Fruit fly (Drosophila melanogaster) whole organism, adult: ENCODE data around the gene CG4186.

ENCODE experiments used
- CG11617 ChIP-seq: fragments of 200-800 bp; sonication (Bioruptor generic); optimal IDR thresholded peaks from 2 replicates; lab custom pipeline; 2017; ENCODE audit warnings: mild to moderate bottlenecking, missing biosample characterization, missing genetic modification reagents, missing genetic modification characterization
- CG12768 ChIP-seq: fragments of 200-800 bp; sonication (Bioruptor generic); optimal IDR thresholded peaks from 2 replicates; lab custom pipeline; 2017; ENCODE audit warnings: missing biosample characterization, missing genetic modification characterization, mild to moderate bottlenecking, moderate library complexity, missing genetic modification reagents
- CG14711 ChIP-seq: fragments of 200-800 bp; sonication (Bioruptor generic); optimal IDR thresholded peaks from 2 replicates; lab custom pipeline; 2018; ENCODE audit warnings: missing biosample characterization, mild to moderate bottlenecking, missing genetic modification characterization, moderate library complexity
- CG1620 ChIP-seq: fragments of 200-800 bp; sonication (Bioruptor generic); optimal IDR thresholded peaks from 2 replicates; lab custom pipeline; 2016; ENCODE audit warnings: missing biosample characterization, missing genetic modification characterization
- CG33017 ChIP-seq: fragments of 200-800 bp; sonication (Bioruptor generic); optimal IDR thresholded peaks from 2 replicates; lab custom pipeline; 2018; ENCODE audit warnings: missing biosample characterization, mild to moderate bottlenecking, missing genetic modification characterization, moderate library complexity
- CG5204 ChIP-seq: fragments of 200-800 bp; sonication (Bioruptor generic); optimal IDR thresholded peaks from 2 replicates; lab custom pipeline; 2016; ENCODE audit warnings: missing biosample characterization, missing genetic modification characterization
- CG7045 ChIP-seq: fragments of 200-800 bp; sonication (Bioruptor generic); optimal IDR thresholded peaks from 2 replicates; lab custom pipeline; 2017; ENCODE audit warnings: missing biosample characterization, mild to moderate bottlenecking, missing genetic modification characterization
- CG7101 ChIP-seq: fragments of 200-800 bp; sonication (Bioruptor generic); optimal IDR thresholded peaks from 2 replicates; lab custom pipeline; 2018; ENCODE audit warnings: missing biosample characterization, mild to moderate bottlenecking, missing genetic modification characterization, moderate library complexity
- Clk ChIP-seq: fragments of 200-800 bp; sonication (Bioruptor generic); optimal IDR thresholded peaks from 2 replicates; lab custom pipeline; 2017; ENCODE audit warnings: missing biosample characterization, missing genetic modification characterization
- Crg-1 ChIP-seq: fragments of 200-800 bp; sonication (Bioruptor generic); optimal IDR thresholded peaks from 2 replicates; lab custom pipeline; 2016; ENCODE audit warnings: missing biosample characterization, missing genetic modification characterization
- Hr96 ChIP-seq: fragments of 200-800 bp; sonication (Bioruptor generic); optimal IDR thresholded peaks from 2 replicates; lab custom pipeline; 2016; ENCODE audit warnings: missing biosample characterization, missing genetic modification characterization
- Mnt ChIP-seq: fragments of 200-800 bp; sonication (Bioruptor generic); optimal IDR thresholded peaks from 2 replicates; lab custom pipeline; 2016; ENCODE audit warnings: missing biosample characterization, mild to moderate bottlenecking, missing genetic modification characterization
- bab1 ChIP-seq: fragments of 200-800 bp; sonication (Bioruptor generic); optimal IDR thresholded peaks from 3 replicates; lab custom pipeline; 2019; ENCODE audit warnings: missing biosample characterization, mild to moderate bottlenecking, missing genetic modification characterization, moderate library complexity
- cic ChIP-seq: fragments of 200-800 bp; sonication (Bioruptor generic); optimal IDR thresholded peaks from 2 replicates; lab custom pipeline; 2017; ENCODE audit warnings: missing biosample characterization, mild to moderate bottlenecking, missing genetic modification characterization, moderate library complexity
- cnc ChIP-seq, 2 experiments: fragments of >200 bp; optimal IDR thresholded peaks; 2 replicates each; lab custom pipeline; 2017
- kay ChIP-seq: fragments of 200-800 bp; sonication (Bioruptor generic); peaks from one replicate; lab custom pipeline; 2016; ENCODE audit warnings: missing biosample characterization, missing genetic modification characterization, borderline replicate concordance
- ovo ChIP-seq: fragments of 200-800 bp; sonication (Bioruptor generic); optimal IDR thresholded peaks from 2 replicates; lab custom pipeline; 2016; ENCODE audit warnings: missing biosample characterization, missing genetic modification characterization
- pad ChIP-seq: fragments of 200-800 bp; sonication (Bioruptor generic); optimal IDR thresholded peaks from 3 replicates; lab custom pipeline; 2017; ENCODE audit warnings: missing biosample characterization, missing genetic modification characterization, mild to moderate bottlenecking, moderate library complexity, missing genetic modification reagents
- tj ChIP-seq: fragments of 200-800 bp; sonication (Bioruptor generic); optimal IDR thresholded peaks from 3 replicates; lab custom pipeline; 2017; ENCODE audit warnings: missing biosample characterization, mild to moderate bottlenecking, missing genetic modification characterization, moderate library complexity
- toe ChIP-seq: fragments of 200-800 bp; sonication (Bioruptor generic); optimal IDR thresholded peaks from 2 replicates; lab custom pipeline; 2016; ENCODE audit warnings: missing biosample characterization, missing genetic modification characterization

CG4186 gene

dm6 chr3L:20784812-20785671 lies 15.7 kb downstream of the CG4186 start:
- TF ChIP-seq CG11617 (GFP tag; lab: Kevin White, UChicago) (peak; percentile 54), CG5204 (GFP tag; lab: Kevin White, UChicago) (no peak), Hr96 (peak; percentile 60), Mnt (GFP tag; lab: Kevin White, UChicago) (peak; percentile 58), Crg-1 (GFP tag; lab: Kevin White, UChicago) (peak; percentile 31), CG7045 (GFP tag; lab: Kevin White, UChicago) (peak; percentile 4), tj (peak; percentile 47), bab1 (GFP tag; lab: Kevin White, UChicago) (peak; percentile 49), Clk (GFP tag; lab: Kevin White, UChicago) (no peak), CG7101 (peak; percentile 47), cic (GFP tag; lab: Kevin White, UChicago) (peak; percentile 62), toe (GFP tag; lab: Kevin White, UChicago) (peak; percentile 73), CG33017 (tag; lab: Kevin White, UChicago) (peak; percentile 39), CG12768 (GFP tag; lab: Kevin White, UChicago) (peak; percentile 5), kay (GFP tag; lab: Kevin White, UChicago) (no peak), CG14711 (no peak), CG1620 (peak; percentile 15), ovo (GFP tag; lab: Kevin White, UChicago) (peak; percentile 93), cnc (optimal IDR thresholded peaks at IDR 0.05; lab: Kevin White, UChicago) (no peak), pad (peak; percentile 68)

dm6 chr3L:20785742-20786427 lies 16.5 kb downstream of the CG4186 start, which contains the start of gene Pcif1:
Pcif1 (minus strand) TSS chr3L:20786197.
- TF ChIP-seq bab1 (GFP tag; lab: Kevin White, UChicago) (peak; percentile 53), CG5204 (GFP tag; lab: Kevin White, UChicago) (no peak), Crg-1 (GFP tag; lab: Kevin White, UChicago) (peak; percentile 42), Hr96 (no peak), toe (GFP tag; lab: Kevin White, UChicago) (peak; percentile 17), Clk (GFP tag; lab: Kevin White, UChicago) (no peak), CG14711 (no peak), CG1620 (peak; percentile 11), CG7101 (peak; percentile 34), Mnt (GFP tag; lab: Kevin White, UChicago) (no peak)

- TF ChIP-seq Mnt (GFP tag; lab: Kevin White, UChicago) (no peak), bab1 (GFP tag; lab: Kevin White, UChicago) (peak; percentile 34)
These were observed 18.5 kb downstream of the CG4186 start, which contains the start of gene CG11396 for dm6 chr3L:20787835-20788380. CG11396 (minus strand) TSS chr3L:20788137.

dm6 chr3L:20789299-20789698 lies 19.9 kb downstream of the CG4186 start:
- TF ChIP-seq cic (GFP tag; lab: Kevin White, UChicago) (no peak), CG5204 (GFP tag; lab: Kevin White, UChicago) (no peak), CG11617 (GFP tag; lab: Kevin White, UChicago) (no peak), CG33017 (tag; lab: Kevin White, UChicago) (no peak), CG12768 (GFP tag; lab: Kevin White, UChicago) (no peak), CG1620 (no peak), Mnt (GFP tag; lab: Kevin White, UChicago) (no peak), CG7045 (GFP tag; lab: Kevin White, UChicago) (no peak), Clk (GFP tag; lab: Kevin White, UChicago) (no peak), CG7101 (no peak), ovo (GFP tag; lab: Kevin White, UChicago) (no peak), kay (GFP tag; lab: Kevin White, UChicago) (no peak), cnc (optimal IDR thresholded peaks at IDR 0.05; lab: Kevin White, UChicago) (no peak), Crg-1 (GFP tag; lab: Kevin White, UChicago) (no peak), toe (GFP tag; lab: Kevin White, UChicago) (no peak), CG14711 (no peak), tj (no peak), bab1 (GFP tag; lab: Kevin White, UChicago) (no peak), pad (no peak), Hr96 (no peak)

- TF ChIP-seq Crg-1 (GFP tag; lab: Kevin White, UChicago) (peak; percentile 20), CG14711 (no peak), CG7101 (peak; percentile 10), Mnt (GFP tag; lab: Kevin White, UChicago) (peak; percentile 22), tj (peak; percentile 62), Clk (GFP tag; lab: Kevin White, UChicago) (no peak), CG1620 (no peak), ovo (GFP tag; lab: Kevin White, UChicago) (peak; percentile 13), CG11617 (GFP tag; lab: Kevin White, UChicago) (peak; percentile 41), CG7045 (GFP tag; lab: Kevin White, UChicago) (no peak), cic (GFP tag; lab: Kevin White, UChicago) (no peak), CG12768 (GFP tag; lab: Kevin White, UChicago) (no peak), cnc (optimal IDR thresholded peaks at IDR 0.05; lab: Kevin White, UChicago) (no peak), bab1 (GFP tag; lab: Kevin White, UChicago) (peak; percentile 43), pad (peak; percentile 34), Hr96 (peak; percentile 29), toe (GFP tag; lab: Kevin White, UChicago) (no peak)
These were observed 23.3 kb downstream of the CG4186 start, which contains the start of gene Six4 for dm6 chr3L:20792693-20793092. Six4 (minus strand) TSS chr3L:20792777.
